Fruit fly (Drosophila melanogaster) whole organism: ENCODE results near the gene chic.

Experiments
- CG8478 ChIP-seq: fragments of >200 bp; optimal IDR thresholded peaks from 2 replicates; lab custom pipeline; 2018; ENCODE audit warnings: inconsistent platforms
- Dll ChIP-seq: fragments of >200 bp; optimal IDR thresholded peaks from 2 replicates; lab custom pipeline; 2017
- EcR ChIP-seq, 2 experiments: fragments of >200 bp; optimal IDR thresholded peaks; 2 replicates each; lab custom pipeline; 2017; ENCODE audit warnings: missing biosample characterization in 2 of 2, missing genetic modification characterization in 2 of 2, missing genetic modification reagents in 2 of 2
- pan ChIP-seq: fragments of >200 bp; optimal IDR thresholded peaks from 2 replicates; lab custom pipeline; 2017
- psq ChIP-seq: fragments of >200 bp; optimal IDR thresholded peaks from 2 replicates; lab custom pipeline; 2017
- usp ChIP-seq: fragments of >200 bp; optimal IDR thresholded peaks from 2 replicates; lab custom pipeline; 2017; ENCODE audit warnings: missing biosample characterization, missing genetic modification characterization, mixed read lengths

The chic gene

dm6 chr2L:5969559-5969958, 11.3 kb downstream of the chic start, which contains the start of gene Ucp4B:
TSS of gene Ucp4B (plus strand) at chr2L:5969859.
- no peak for TF ChIP-seq usp (GFP tag; lab: Kevin White, UChicago)
- TF ChIP-seq CG8478 (lab: Kevin White, UChicago) = no peak
- TF ChIP-seq psq (lab: Kevin White, UChicago) = no peak
- no peak for TF ChIP-seq pan
- no peak for TF ChIP-seq Dll (lab: Kevin White, UChicago)
- TF ChIP-seq EcR (GFP tag; optimal IDR thresholded peaks at IDR 0.05; lab: Kevin White, UChicago) = no peak

- TF ChIP-seq EcR (GFP tag; optimal IDR thresholded peaks at IDR 0.05; lab: Kevin White, UChicago) (no peak), pan (no peak), psq (lab: Kevin White, UChicago) (no peak), CG8478 (lab: Kevin White, UChicago) (no peak), usp (GFP tag; lab: Kevin White, UChicago) (no peak), Dll (lab: Kevin White, UChicago) (no peak)
These were observed 12.9 kb downstream of the chic start, which contains the start of the genes CG13992 and Ucp4C for dm6 chr2L:5967702-5968616. TSS of gene CG13992 (minus strand) at chr2L:5967752. TSS of gene Ucp4C (plus strand) at chr2L:5968566.

DNA sequence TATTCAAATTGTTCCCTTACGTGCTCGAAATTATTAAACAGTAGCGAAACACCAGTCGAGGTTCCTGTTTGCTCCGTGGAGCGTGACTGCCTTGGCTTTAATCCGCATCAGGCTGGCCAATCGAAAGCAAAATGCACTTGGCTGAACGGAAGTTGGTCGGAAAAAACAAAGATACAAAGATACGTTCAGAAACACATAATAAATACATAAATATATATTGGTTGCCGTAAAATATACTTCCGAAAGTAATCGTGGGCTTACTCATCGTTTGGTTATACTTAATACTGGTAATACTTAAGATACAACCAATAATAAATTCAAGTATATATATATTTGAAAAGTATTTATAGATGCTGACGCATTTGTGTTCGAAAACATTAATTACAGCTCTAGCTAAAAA, 16.0 kb downstream of the chic start, which contains the start of gene psd:
Gene psd, minus strand, starts transcription at position 101 of the 400 bp plus-strand sequence.
- TF ChIP-seq CG8478 (lab: Kevin White, UChicago) (no peak), usp (GFP tag; lab: Kevin White, UChicago) (no peak)

- TF ChIP-seq EcR (GFP tag; optimal IDR thresholded peaks at IDR 0.05; lab: Kevin White, UChicago) (no peak), usp (GFP tag; lab: Kevin White, UChicago) (no peak), CG8478 (lab: Kevin White, UChicago) (no peak), psq (lab: Kevin White, UChicago) (no peak), Dll (lab: Kevin White, UChicago) (no peak), pan (no peak)
These were observed 16.6 kb downstream of the chic start for dm6 chr2L:5964211-5964610.

dm6 chr2L:5963251-5963650, 17.6 kb downstream of the chic start:
- TF ChIP-seq Dll (lab: Kevin White, UChicago) = no peak
- TF ChIP-seq CG8478 (lab: Kevin White, UChicago) = no peak

DNA sequence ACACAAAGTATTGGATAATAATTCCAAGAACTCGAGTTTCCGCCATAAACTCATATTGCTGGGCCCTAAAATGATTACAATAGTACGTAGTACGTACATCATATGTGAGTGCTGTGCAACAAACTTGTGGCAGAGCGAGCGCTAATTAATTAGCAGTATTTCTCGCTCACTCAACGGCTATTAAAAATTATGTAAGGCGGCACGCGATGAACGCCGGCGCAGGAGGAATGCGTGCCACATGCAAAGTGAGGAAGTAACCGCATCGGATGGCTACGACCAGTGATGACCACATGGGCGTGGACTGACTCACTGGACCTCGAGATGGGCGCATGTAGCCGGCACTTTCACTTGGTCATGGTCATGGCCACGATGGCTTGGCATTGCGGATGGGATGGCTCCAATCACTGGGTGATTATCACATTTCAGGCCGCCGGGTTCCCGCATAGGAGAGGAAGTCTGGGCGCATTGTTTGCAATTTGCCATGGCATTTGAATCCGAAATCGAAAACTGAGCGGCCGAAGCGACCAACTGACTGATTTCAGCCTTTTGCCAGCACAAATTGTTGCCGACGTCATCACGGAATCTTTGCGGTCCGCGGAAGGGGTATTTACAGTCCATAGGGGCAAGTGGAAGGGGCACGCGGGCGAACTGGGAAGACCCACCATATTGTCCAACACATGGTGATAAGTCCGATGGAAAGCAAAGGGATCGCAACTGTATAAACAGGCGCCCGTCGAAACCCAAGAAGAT, 19.5 kb downstream of the chic start:
- TF ChIP-seq Dll (lab: Kevin White, UChicago) (no peak), psq (lab: Kevin White, UChicago) (no peak), EcR (GFP tag; optimal IDR thresholded peaks at IDR 0.05; lab: Kevin White, UChicago) (no peak), pan (no peak), CG8478 (lab: Kevin White, UChicago) (no peak), usp (GFP tag; lab: Kevin White, UChicago) (no peak)

DNA sequence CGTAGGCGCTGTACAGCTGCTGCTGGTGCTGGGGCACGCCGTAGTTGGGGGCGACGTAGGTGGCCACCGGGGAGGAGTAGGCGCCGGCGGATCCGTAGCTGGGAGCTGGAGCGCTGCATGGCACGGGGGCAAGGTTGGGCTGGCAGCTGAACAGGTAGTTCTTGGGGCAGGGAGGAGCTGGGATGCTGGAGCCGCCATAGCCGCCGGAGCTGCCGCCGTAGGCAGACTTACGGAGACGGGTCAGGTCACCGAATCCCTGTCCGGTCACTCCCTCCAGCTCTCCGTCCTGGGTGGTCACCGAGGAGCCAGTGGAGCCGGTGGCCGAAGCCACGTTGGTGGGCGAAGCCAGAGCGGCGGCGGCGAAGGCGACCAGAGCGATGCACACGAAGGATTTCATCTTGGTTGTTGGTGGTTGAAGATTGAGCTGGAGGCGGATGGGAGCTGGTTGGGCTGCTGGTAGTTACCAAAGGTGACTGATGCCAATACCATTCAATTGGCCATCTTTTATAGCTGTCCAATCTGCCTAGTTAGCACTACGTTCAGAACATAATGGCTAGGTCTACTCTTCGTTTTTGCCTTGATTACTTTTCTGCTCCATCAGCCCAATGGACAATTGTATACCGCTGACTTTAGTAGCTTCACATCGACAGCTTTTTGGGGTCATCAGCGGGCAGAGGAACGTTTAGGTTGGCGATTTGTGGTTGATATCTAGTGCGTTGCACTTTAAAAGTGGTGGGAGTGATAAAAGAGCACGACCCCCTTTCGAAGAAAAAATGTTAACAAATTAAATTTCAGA, 20.8 kb downstream of the chic start, which contains the start of gene Vm26Aa:
Gene Vm26Aa, minus strand, starts transcription at position 478 of the 796 bp plus-strand sequence.
- TF ChIP-seq pan (no peak), usp (GFP tag; lab: Kevin White, UChicago) (no peak), Dll (lab: Kevin White, UChicago) (no peak), CG8478 (lab: Kevin White, UChicago) (no peak), EcR (GFP tag; optimal IDR thresholded peaks at IDR 0.05; lab: Kevin White, UChicago) (no peak), psq (lab: Kevin White, UChicago) (no peak)

dm6 chr2L:5958581-5959177, 22.1 kb downstream of the chic start, which contains the start of gene Vm26Ac:
TSS of gene Vm26Ac (minus strand) at chr2L:5958631.
- TF ChIP-seq EcR (GFP tag; optimal IDR thresholded peaks at IDR 0.05; lab: Kevin White, UChicago) = no peak
- no peak for TF ChIP-seq psq (lab: Kevin White, UChicago)
- TF ChIP-seq pan = no peak
- no peak for TF ChIP-seq CG8478 (lab: Kevin White, UChicago)
- no peak for TF ChIP-seq usp (GFP tag; lab: Kevin White, UChicago)
- no peak for TF ChIP-seq Dll (lab: Kevin White, UChicago)

DNA sequence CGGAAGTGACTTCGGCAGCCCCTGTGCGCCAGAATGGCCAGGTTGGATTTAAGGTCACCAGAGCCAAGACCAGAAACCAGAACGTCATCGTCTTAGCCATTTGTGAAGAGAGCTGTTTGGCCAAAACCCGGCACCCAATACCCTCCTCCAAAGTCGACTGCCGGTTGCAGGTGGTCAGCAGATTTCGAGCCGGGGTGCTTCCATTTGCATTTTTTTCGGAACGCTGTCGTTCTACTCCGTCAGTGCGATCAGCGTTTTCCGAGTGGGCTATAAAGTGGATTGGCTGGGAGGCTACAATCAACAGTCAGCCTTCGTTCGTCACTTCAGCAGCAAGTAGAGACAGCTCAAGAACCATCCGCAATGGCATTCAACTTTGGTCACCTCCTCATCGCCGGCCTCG, 24.1 kb downstream of the chic start, which contains the start of the genes CG13998 and Vm26Ab:
Gene CG13998, minus strand, starts transcription at position 114 of the 400 bp plus-strand sequence.
Gene Vm26Ab, plus strand, starts transcription at position 299 of the 400 bp plus-strand sequence.
- TF ChIP-seq pan (no peak), usp (GFP tag; lab: Kevin White, UChicago) (no peak), EcR (GFP tag; optimal IDR thresholded peaks at IDR 0.05; lab: Kevin White, UChicago) (no peak), CG8478 (lab: Kevin White, UChicago) (no peak), psq (lab: Kevin White, UChicago) (no peak), Dll (lab: Kevin White, UChicago) (no peak)

- TF ChIP-seq Dll (lab: Kevin White, UChicago) (no peak), EcR (GFP tag; optimal IDR thresholded peaks at IDR 0.05; lab: Kevin White, UChicago) (no peak), usp (GFP tag; lab: Kevin White, UChicago) (no peak), psq (lab: Kevin White, UChicago) (no peak), CG8478 (lab: Kevin White, UChicago) (no peak), pan (no peak)
These were observed 24.7 kb downstream of the chic start, which contains the start of gene CG13999 for dm6 chr2L:5956153-5956552. TSS of gene CG13999 (minus strand) at chr2L:5956466.
